Worm (Caenorhabditis elegans) whole organism, young adult: ENCODE results near the gene chil-14.

Experiments used
- B0035.1 ChIP-seq: sonication (generic microtip); optimal IDR thresholded peaks from 2 replicates; lab custom pipeline; 2016; ENCODE audit warnings: missing genetic modification characterization, mild to moderate bottlenecking, missing compliant biosample characterization, missing genotype, missing genetic modification reagents
- B0336.3 ChIP-seq: fragments of 200-800 bp; sonication (Bioruptor generic); IDR thresholded peaks from 2 replicates; pipeline ENCODE4 v1.3.6; 2022; ENCODE audit warnings: missing genetic modification characterization, missing compliant biosample characterization
- D2030.7 ChIP-seq: fragments of 200-800 bp; sonication (Bioruptor generic); IDR thresholded peaks from 2 replicates; pipeline ENCODE4 v1.3.6; 2022; ENCODE audit warnings: missing genetic modification reagents, missing genetic modification characterization, missing compliant biosample characterization
- F22D6.2 ChIP-seq: sonication (generic microtip); optimal IDR thresholded peaks from 2 replicates; lab custom pipeline; 2016; ENCODE audit warnings: mild to moderate bottlenecking, missing genetic modification characterization, missing compliant biosample characterization
- F33H1.4 ChIP-seq: fragments of 200-800 bp; sonication (Bioruptor generic); IDR thresholded peaks from 2 replicates; pipeline ENCODE4 v1.3.6; 2022; ENCODE audit warnings: missing genetic modification reagents, missing genetic modification characterization, missing compliant biosample characterization
- F52B5.7 ChIP-seq: sonication (generic microtip); optimal IDR thresholded peaks from 2 replicates; lab custom pipeline; 2016; ENCODE audit warnings: mild to moderate bottlenecking, missing genetic modification characterization, missing compliant biosample characterization
- K12H6.12 ChIP-seq: fragments of 200-800 bp; sonication (Bioruptor generic); optimal IDR thresholded peaks from 2 replicates; lab custom pipeline; 2018; ENCODE audit warnings: mild to moderate bottlenecking, missing genetic modification characterization, missing compliant biosample characterization
- T07F8.4 ChIP-seq: sonication (generic microtip); optimal IDR thresholded peaks from 2 replicates; lab custom pipeline; 2016; ENCODE audit warnings: mild to moderate bottlenecking, missing genetic modification characterization, moderate library complexity, missing compliant biosample characterization
- Y53F4B.3 ChIP-seq: fragments of 200-800 bp; sonication (Bioruptor generic); IDR thresholded peaks from 2 replicates; pipeline ENCODE4 v1.3.6; 2022; ENCODE audit warnings: missing genetic modification reagents, missing genetic modification characterization, missing compliant biosample characterization
- Y56A3A.18 ChIP-seq: fragments of 200-800 bp; sonication (Bioruptor generic); IDR thresholded peaks from 2 replicates; pipeline ENCODE4 v1.3.6; 2022; ENCODE audit warnings: missing genetic modification reagents, missing genetic modification characterization, missing compliant biosample characterization
- Y67H2A.10 ChIP-seq: fragments of 200-800 bp; sonication (Bioruptor generic); conservative IDR thresholded peaks from 2 replicates; pipeline ENCODE4 v1.3.6; 2022; ENCODE audit warnings: missing genetic modification reagents, missing genetic modification characterization, missing compliant biosample characterization
- Y79H2A.3 ChIP-seq: fragments of 200-800 bp; sonication (Bioruptor generic); conservative IDR thresholded peaks from 2 replicates; pipeline ENCODE4 v1.3.6; 2022; ENCODE audit warnings: missing genetic modification reagents, missing genetic modification characterization, missing compliant biosample characterization
- ZK185.1 ChIP-seq: sonication (generic microtip); optimal IDR thresholded peaks from 2 replicates; lab custom pipeline; 2016; ENCODE audit warnings: mild to moderate bottlenecking, missing genetic modification characterization, missing compliant biosample characterization; ENCODE audit not compliant: poor library complexity, severe bottlenecking
- aptf-2 ChIP-seq: fragments of 200-800 bp; sonication (Bioruptor generic); conservative IDR thresholded peaks from 2 replicates; pipeline ENCODE4 v1.3.6; 2022; ENCODE audit warnings: missing genetic modification reagents, missing genetic modification characterization, missing compliant biosample characterization
- aptf-3 ChIP-seq: fragments of 200-800 bp; sonication (Bioruptor generic); IDR thresholded peaks from 2 replicates; pipeline ENCODE4 v1.3.6; 2022; ENCODE audit warnings: missing genetic modification characterization, missing compliant biosample characterization
- atf-7 ChIP-seq: sonication (generic microtip); optimal IDR thresholded peaks from 2 replicates; lab custom pipeline; 2017; ENCODE audit warnings: mild to moderate bottlenecking, missing genetic modification characterization, missing compliant biosample characterization
- ceh-27 ChIP-seq: fragments of 200-800 bp; sonication (Bioruptor generic); optimal IDR thresholded peaks from 2 replicates; lab custom pipeline; 2018; ENCODE audit warnings: mild to moderate bottlenecking, missing genetic modification characterization, moderate library complexity, missing compliant biosample characterization
- die-1 ChIP-seq: sonication (generic microtip); optimal IDR thresholded peaks from 2 replicates; lab custom pipeline; 2016; ENCODE audit warnings: missing genotype, mild to moderate bottlenecking, missing genetic modification characterization, missing compliant biosample characterization
- ekl-4 ChIP-seq: fragments of 200-800 bp; sonication (Bioruptor generic); IDR thresholded peaks from 2 replicates; pipeline ENCODE4 v1.3.6; 2022; ENCODE audit warnings: missing genetic modification reagents, missing genetic modification characterization, missing compliant biosample characterization
- hmg-1.2 ChIP-seq: fragments of 200-800 bp; sonication (Bioruptor generic); IDR thresholded peaks from 2 replicates; pipeline ENCODE4 v1.3.6; 2022; ENCODE audit warnings: missing genetic modification reagents, missing genetic modification characterization, missing compliant biosample characterization
- let-607 ChIP-seq, 2 experiments: fragments of 200-800 bp in 1 of 2; sonication (Bioruptor generic) in 1 of 2; sonication (generic microtip) in 1 of 2; optimal IDR thresholded peaks; 2 replicates each; lab custom pipeline; 2016 to 2018; ENCODE audit warnings: mild to moderate bottlenecking in 2 of 2, missing compliant biosample characterization in 2 of 2, missing genetic modification characterization in 2 of 2, moderate library complexity in 2 of 2, missing genotype in 1 of 2
- lin-26 ChIP-seq: fragments of 200-800 bp; sonication (Bioruptor generic); IDR thresholded peaks from 2 replicates; pipeline ENCODE4 v1.3.6; 2022; ENCODE audit warnings: missing genetic modification reagents, missing genetic modification characterization, missing compliant biosample characterization
- lin-35 ChIP-seq, 3 experiments: fragments of 150-350 bp in 2 of 3; sonication (generic microtip) in 1 of 3; optimal IDR thresholded peaks; 2 replicates each; lab custom pipeline; 2014 to 2018; ENCODE audit warnings: missing biosample characterization in 3 of 3, missing genetic modification characterization in 3 of 3, missing genetic modification reagents in 3 of 3
- lir-1 ChIP-seq: fragments of 200-800 bp; sonication (Bioruptor generic); conservative IDR thresholded peaks from 2 replicates; pipeline ENCODE4 v1.3.6; 2022; ENCODE audit warnings: missing genetic modification reagents, missing genetic modification characterization, missing compliant biosample characterization
- lsl-1 ChIP-seq: fragments of 200-800 bp; sonication (Bioruptor generic); optimal IDR thresholded peaks from 2 replicates; lab custom pipeline; 2018; ENCODE audit warnings: mild to moderate bottlenecking, missing genetic modification characterization, moderate library complexity, missing compliant biosample characterization
- madf-3 ChIP-seq: fragments of 200-800 bp; sonication (Bioruptor generic); IDR thresholded peaks from 2 replicates; pipeline ENCODE4 v1.3.6; 2022; ENCODE audit warnings: missing genetic modification reagents, missing genetic modification characterization, missing compliant biosample characterization
- madf-6 ChIP-seq: fragments of 200-800 bp; sonication (Bioruptor generic); IDR thresholded peaks from 2 replicates; pipeline ENCODE4 v1.3.6; 2022; ENCODE audit warnings: missing genetic modification reagents, missing genetic modification characterization, missing compliant biosample characterization
- mcd-1 ChIP-seq: fragments of 200-800 bp; sonication (Bioruptor generic); IDR thresholded peaks from 2 replicates; pipeline ENCODE4 v1.3.6; 2022; ENCODE audit warnings: missing genetic modification reagents, missing genetic modification characterization, missing compliant biosample characterization
- mel-28 ChIP-seq: sonication (generic microtip); optimal IDR thresholded peaks from 2 replicates; lab custom pipeline; 2016; ENCODE audit warnings: borderline replicate concordance, mild to moderate bottlenecking, missing genetic modification characterization, missing compliant biosample characterization
- mes-4 ChIP-seq: sonication (generic microtip); optimal IDR thresholded peaks from 2 replicates; lab custom pipeline; 2016; ENCODE audit warnings: missing genotype, missing genetic modification characterization, missing compliant biosample characterization
- nhr-80 ChIP-seq: sonication (generic microtip); optimal IDR thresholded peaks from 2 replicates; lab custom pipeline; 2016; ENCODE audit warnings: missing genetic modification characterization, missing compliant biosample characterization
- rec-8 ChIP-seq, 2 experiments: sonication (generic microtip); optimal IDR thresholded peaks; 2 replicates each; lab custom pipeline; 2016; ENCODE audit warnings: mild to moderate bottlenecking in 2 of 2, missing genetic modification characterization in 2 of 2, missing genetic modification reagents in 2 of 2, missing genotype in 2 of 2, missing biosample characterization in 1 of 2, missing compliant biosample characterization in 1 of 2, moderate library complexity in 1 of 2
- rpc-1 ChIP-seq, 2 experiments: fragments of 150-350 bp in 1 of 2; sonication (generic microtip) in 1 of 2; optimal IDR thresholded peaks; 2 replicates each; lab custom pipeline; 2014 to 2018; ENCODE audit warnings: missing biosample characterization in 1 of 2, missing genetic modification characterization in 1 of 2, missing genetic modification reagents in 1 of 2, missing genotype in 1 of 2
- sdz-38 ChIP-seq: sonication (generic microtip); optimal IDR thresholded peaks from 2 replicates; lab custom pipeline; 2016; ENCODE audit warnings: missing genotype, missing genetic modification characterization, missing compliant biosample characterization
- sea-2 ChIP-seq: fragments of 200-800 bp; sonication (Bioruptor generic); IDR thresholded peaks from 2 replicates; pipeline ENCODE4 v1.3.6; 2022; ENCODE audit warnings: missing genetic modification characterization, missing compliant biosample characterization
- snpc-1.1 ChIP-seq: sonication (generic microtip); optimal IDR thresholded peaks from 2 replicates; lab custom pipeline; 2017; ENCODE audit warnings: missing genetic modification characterization, mild to moderate bottlenecking, missing compliant biosample characterization, antibody characterized with exemption, moderate library complexity, missing genotype, missing genetic modification reagents; ENCODE audit not compliant: insufficient read depth
- unc-130 ChIP-seq: sonication (generic microtip); optimal IDR thresholded peaks from 2 replicates; lab custom pipeline; 2016; ENCODE audit warnings: missing genetic modification reagents, missing genetic modification characterization, missing compliant biosample characterization
- ztf-18 ChIP-seq: sonication (generic microtip); optimal IDR thresholded peaks from 2 replicates; lab custom pipeline; 2016; ENCODE audit warnings: missing genotype, mild to moderate bottlenecking, missing genetic modification characterization, missing compliant biosample characterization
- ztf-22 ChIP-seq: fragments of 200-800 bp; sonication (Bioruptor generic); optimal IDR thresholded peaks from 2 replicates; lab custom pipeline; 2018; ENCODE audit warnings: mild to moderate bottlenecking, missing genetic modification characterization, moderate library complexity, missing compliant biosample characterization
- ztf-6 ChIP-seq: fragments of 200-800 bp; sonication (Bioruptor generic); IDR thresholded peaks from 2 replicates; pipeline ENCODE4 v1.3.6; 2022; ENCODE audit warnings: missing genetic modification reagents, missing genetic modification characterization, missing compliant biosample characterization

chil-14 gene

ce11 chrV:1454762-1455161 is at the start of gene chil-14:
Gene chil-14 (plus strand): TSS chrV:1455062.
- TF ChIP-seq B0035.1 (tag; lab: Kevin White, UChicago): no peak
- TF ChIP-seq sdz-38 (tag; lab: Kevin White, UChicago): no peak
- TF ChIP-seq lir-1 (GFP tag; lab: Robert Waterston, UW): no peak
- no peak for TF ChIP-seq F33H1.4 (GFP tag; lab: Robert Waterston, UW)

ce11 chrV:1408116-1408515 is 46.7 kb upstream of the chil-14 start:
- TF ChIP-seq atf-7: no peak
- no peak for TF ChIP-seq Y53F4B.3 (GFP tag; lab: Robert Waterston, UW)
- no peak for TF ChIP-seq lin-35 (GFP tag; optimal IDR thresholded peaks at IDR 0.05; lab: Kevin White, UChicago)
- TF ChIP-seq rec-8 (tag; optimal IDR thresholded peaks at IDR 0.05; lab: Kevin White, UChicago): no peak
- TF ChIP-seq B0035.1 (tag; lab: Kevin White, UChicago): no peak
- TF ChIP-seq F33H1.4 (GFP tag; lab: Robert Waterston, UW): no peak
- TF ChIP-seq die-1 (tag; lab: Kevin White, UChicago): no peak
- no peak for TF ChIP-seq Y56A3A.18
- no peak for TF ChIP-seq aptf-2 (GFP tag; lab: Robert Waterston, UW)
- no peak for TF ChIP-seq nhr-80 (tag; lab: Kevin White, UChicago)
- TF ChIP-seq Y79H2A.3 (GFP tag; lab: Robert Waterston, UW): no peak
- no peak for TF ChIP-seq madf-3
- no peak for TF ChIP-seq D2030.7

DNA sequence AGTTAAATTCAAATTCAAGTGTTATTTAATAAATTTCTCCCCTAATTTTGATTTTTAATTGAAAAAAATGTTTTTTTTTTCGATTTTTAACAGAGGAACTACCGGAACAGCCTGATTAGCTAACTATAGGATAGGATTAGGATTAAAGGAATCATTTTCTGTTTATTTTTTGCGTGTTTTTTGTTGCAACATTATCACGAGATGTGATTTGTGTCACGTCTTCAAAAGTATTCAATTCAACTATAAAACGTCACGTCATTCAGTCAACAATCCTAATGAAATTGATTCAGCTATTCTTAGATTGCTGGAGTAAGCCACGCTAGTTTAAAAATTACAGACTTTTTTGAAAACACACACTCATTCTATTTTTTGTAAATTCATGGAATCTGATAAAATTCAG is 44.1 kb upstream of the chil-14 start:
- TF ChIP-seq mcd-1: no peak
- TF ChIP-seq ceh-27: no peak
- no peak for TF ChIP-seq K12H6.12
- no peak for TF ChIP-seq hmg-1.2 (GFP tag; lab: Robert Waterston, UW)
- TF ChIP-seq B0035.1 (tag; lab: Kevin White, UChicago): no peak
- no peak for TF ChIP-seq madf-6
- no peak for TF ChIP-seq ekl-4 (GFP tag; lab: Robert Waterston, UW)
- TF ChIP-seq aptf-3 (GFP tag; lab: Robert Waterston, UW): no peak
- TF ChIP-seq ztf-18 (tag; lab: Kevin White, UChicago): no peak
- no peak for TF ChIP-seq lsl-1 (GFP tag; lab: Kevin White, UChicago)
- no peak for TF ChIP-seq nhr-80 (tag; lab: Kevin White, UChicago)
- TF ChIP-seq F52B5.7 (tag; lab: Kevin White, UChicago): no peak
- TF ChIP-seq let-607 (tag; optimal IDR thresholded peaks at IDR 0.05; lab: Kevin White, UChicago): no peak
- TF ChIP-seq rpc-1 (optimal IDR thresholded peaks at IDR 0.05; lab: Kevin White, UChicago): no peak
- TF ChIP-seq rpc-1 (tag; optimal IDR thresholded peaks at IDR 0.05; lab: Kevin White, UChicago): no peak
- TF ChIP-seq ztf-22: no peak
- TF ChIP-seq snpc-1.1: no peak
- TF ChIP-seq T07F8.4 (tag; lab: Kevin White, UChicago): no peak
- no peak for TF ChIP-seq mes-4
- TF ChIP-seq ztf-6: no peak
- no peak for TF ChIP-seq F22D6.2

DNA sequence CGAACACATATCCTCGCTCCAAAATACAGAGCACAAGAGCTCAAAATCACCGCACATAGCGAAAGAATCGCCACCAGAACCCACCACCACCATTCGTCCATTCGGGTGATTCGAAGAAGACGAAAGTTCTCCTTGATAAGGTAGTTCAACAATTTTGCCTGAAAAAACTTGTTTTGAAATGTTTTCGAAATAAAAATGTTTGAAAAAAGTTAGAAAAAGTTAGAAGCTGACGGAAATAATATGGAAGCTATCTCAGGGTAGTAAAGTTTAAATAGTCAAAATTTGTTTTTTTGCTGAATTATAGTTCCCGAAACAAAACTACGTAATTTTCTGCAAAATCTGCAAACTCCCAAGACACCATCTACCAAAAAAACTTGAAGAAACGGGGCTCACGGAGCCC is 43.4 kb upstream of the chil-14 start, which contains the start of gene snt-5:
snt-5 (minus strand) TSS at position 101 of the 400 bp plus-strand sequence.
- TF ChIP-seq ZK185.1 (tag; lab: Kevin White, UChicago) (no peak), sea-2 (no peak), B0336.3 (GFP tag; lab: Robert Waterston, UW) (no peak), mel-28 (tag; lab: Kevin White, UChicago) (no peak), lin-26 (GFP tag; lab: Robert Waterston, UW) (no peak), unc-130 (GFP tag; lab: Kevin White, UChicago) (no peak), F33H1.4 (GFP tag; lab: Robert Waterston, UW) (no peak), Y67H2A.10 (GFP tag; lab: Robert Waterston, UW) (no peak), ztf-6 (no peak)
